Worm (Caenorhabditis elegans) whole organism, late embryonic: Measurements from ENCODE around the gene C16C8.17.

ENCODE experiments used
- ceh-34 ChIP-seq: sonication (generic microtip); optimal IDR thresholded peaks from 2 replicates; lab custom pipeline; 2016; ENCODE audit warnings: mild to moderate bottlenecking, missing genetic modification characterization, missing compliant biosample characterization
- fkh-10 ChIP-seq: fragments of 150-350 bp; optimal IDR thresholded peaks from 2 replicates; lab custom pipeline; 2014; ENCODE audit warnings: missing biosample characterization, missing genetic modification reagents, missing genetic modification characterization
- lin-11 ChIP-seq: fragments of 200-800 bp; sonication (Bioruptor generic); optimal IDR thresholded peaks from 2 replicates; lab custom pipeline; 2018; ENCODE audit warnings: mild to moderate bottlenecking, missing genetic modification characterization, missing compliant biosample characterization
- nhr-11 ChIP-seq: fragments of 150-350 bp; optimal IDR thresholded peaks from 2 replicates; lab custom pipeline; 2014; ENCODE audit warnings: missing biosample characterization, missing genetic modification characterization
- pha-4 ChIP-seq: fragments of 150-350 bp; optimal IDR thresholded peaks from 2 replicates; lab custom pipeline; 2018; ENCODE audit warnings: missing biosample characterization, missing genetic modification reagents, missing genetic modification characterization

- TF ChIP-seq nhr-11 (no peak), pha-4 (tag; lab: Kevin White, UChicago) (no peak), fkh-10 (no peak), ceh-34 (tag; lab: Kevin White, UChicago) (no peak), lin-11 (tag; lab: Kevin White, UChicago) (no peak)
Observed at ce11 chrII:3395484-3395883, 45.1 kb upstream of the C16C8.17 start, which contains the start of gene nep-20.
